Worm (Caenorhabditis elegans): ENCODE measurements around the gene Y79H2A.12.
"Not testable (repeated sequence)": the region's sequence is repeated elsewhere in the genome, so short reads cannot be mapped to it uniquely, and the experiment has no call there.

ce11 chrIII:12005052-12005451 lies 23.6 kb downstream of the Y79H2A.12 start:
- not testable (repeated sequence) for TF ChIP-seq aha-1 (tag); dve-1 (tag; optimal IDR thresholded peaks at IDR 0.05; ENCODE audit: insufficient read depth); nhr-76 (tag; optimal IDR thresholded peaks at IDR 0.05); unc-62 (GFP tag; optimal IDR thresholded peaks at IDR 0.05 in 1 of 2); unc-62 (tag; optimal IDR thresholded peaks at IDR 0.05); ZK546.5 (tag; optimal IDR thresholded peaks at IDR 0.05); nhr-48 (tag; optimal IDR thresholded peaks at IDR 0.05); F49E8.2 (tag; optimal IDR thresholded peaks at IDR 0.05; ENCODE audit: borderline replicate concordance); mdl-1 (tag; optimal IDR thresholded peaks at IDR 0.05)
